Worm (Caenorhabditis elegans) whole organism, L2 larva: Measurements from ENCODE around the gene W03B1.5.

Source experiments
- C34F6.9 ChIP-seq: fragments of 150-350 bp; optimal IDR thresholded peaks from 2 replicates; lab custom pipeline; 2014; ENCODE audit warnings: missing biosample characterization, missing genetic modification characterization
- F13H6.1 ChIP-seq: sonication (generic microtip); optimal IDR thresholded peaks from 2 replicates; lab custom pipeline; 2016; ENCODE audit warnings: missing genetic modification characterization, missing compliant biosample characterization
- R02D3.7 ChIP-seq: fragments of 150-350 bp; optimal IDR thresholded peaks from 2 replicates; lab custom pipeline; 2014; ENCODE audit warnings: missing biosample characterization, missing genetic modification characterization
- Y55F3AM.14 ChIP-seq: fragments of 200-800 bp; sonication (Bioruptor generic); optimal IDR thresholded peaks from 2 replicates; lab custom pipeline; 2018; ENCODE audit warnings: mild to moderate bottlenecking, missing genetic modification characterization, missing compliant biosample characterization
- alr-1 ChIP-seq: fragments of 150-350 bp; optimal IDR thresholded peaks from 2 replicates; lab custom pipeline; 2014; ENCODE audit warnings: missing biosample characterization, missing genetic modification characterization
- aly-2 ChIP-seq: fragments of 150-350 bp; optimal IDR thresholded peaks from 2 replicates; lab custom pipeline; 2014; ENCODE audit warnings: missing biosample characterization, missing genetic modification characterization
- ama-1 ChIP-seq: fragments of 150-350 bp; optimal IDR thresholded peaks from 2 replicates; lab custom pipeline; 2018; ENCODE audit warnings: inconsistent platforms
- blmp-1 ChIP-seq: sonication (generic microtip); optimal IDR thresholded peaks from 2 replicates; lab custom pipeline; 2017; ENCODE audit warnings: missing genetic modification characterization, mild to moderate bottlenecking, missing compliant biosample characterization, antibody characterized with exemption, moderate library complexity; ENCODE audit not compliant: insufficient read depth
- ceh-16 ChIP-seq: fragments of 150-350 bp; optimal IDR thresholded peaks from 2 replicates; lab custom pipeline; 2014; ENCODE audit warnings: missing biosample characterization, missing genetic modification characterization
- ceh-82 ChIP-seq: fragments of 150-350 bp; optimal IDR thresholded peaks from 2 replicates; lab custom pipeline; 2014; ENCODE audit warnings: missing biosample characterization, missing genetic modification characterization
- crh-2 ChIP-seq: sonication (generic microtip); optimal IDR thresholded peaks from 2 replicates; lab custom pipeline; 2017; ENCODE audit warnings: missing biosample characterization, missing genetic modification characterization
- dmd-4 ChIP-seq: sonication (generic microtip); optimal IDR thresholded peaks from 2 replicates; lab custom pipeline; 2017; ENCODE audit warnings: missing biosample characterization, missing genetic modification characterization
- egl-27 ChIP-seq: sonication (generic microtip); optimal IDR thresholded peaks from 3 replicates; lab custom pipeline; 2017; ENCODE audit warnings: missing biosample characterization, missing genetic modification reagents, missing genetic modification characterization
- elt-1 ChIP-seq: fragments of 150-350 bp; optimal IDR thresholded peaks from 2 replicates; lab custom pipeline; 2014; ENCODE audit warnings: missing biosample characterization, missing genetic modification characterization
- gmeb-1 ChIP-seq: fragments of 150-350 bp; optimal IDR thresholded peaks from 2 replicates; lab custom pipeline; 2014; ENCODE audit warnings: missing biosample characterization, missing genetic modification characterization
- lin-11 ChIP-seq: fragments of 150-350 bp; sonication (generic microtip); optimal IDR thresholded peaks from 2 replicates; lab custom pipeline; 2014; ENCODE audit warnings: missing biosample characterization, missing genetic modification characterization, inconsistent platforms, mixed read lengths
- lin-13 ChIP-seq: fragments of 150-350 bp; optimal IDR thresholded peaks from 2 replicates; lab custom pipeline; 2014; ENCODE audit warnings: missing biosample characterization, missing genetic modification reagents, missing genetic modification characterization
- lin-39 ChIP-seq: fragments of 150-350 bp; optimal IDR thresholded peaks from 2 replicates; lab custom pipeline; 2014; ENCODE audit warnings: missing biosample characterization, missing genetic modification reagents, missing genetic modification characterization
- lsy-2 ChIP-seq, 2 experiments: fragments of 150-350 bp in 1 of 2; sonication (generic microtip) in 1 of 2; optimal IDR thresholded peaks; 2 replicates each; lab custom pipeline; 2014 to 2017; ENCODE audit warnings: missing biosample characterization in 2 of 2, missing genetic modification characterization in 2 of 2
- mab-5 ChIP-seq: fragments of 150-350 bp; optimal IDR thresholded peaks from 2 replicates; lab custom pipeline; 2014; ENCODE audit warnings: missing biosample characterization, missing genetic modification characterization
- mbf-1 ChIP-seq: sonication (generic microtip); optimal IDR thresholded peaks from 2 replicates; lab custom pipeline; 2017; ENCODE audit warnings: missing biosample characterization, missing genetic modification characterization
- nhr-10 ChIP-seq: sonication (generic microtip); optimal IDR thresholded peaks from 2 replicates; lab custom pipeline; 2017; ENCODE audit warnings: missing biosample characterization, missing genetic modification characterization
- nhr-11 ChIP-seq: fragments of 150-350 bp; optimal IDR thresholded peaks from 2 replicates; lab custom pipeline; 2014; ENCODE audit warnings: missing biosample characterization, missing genetic modification characterization
- nhr-12 ChIP-seq: fragments of 150-350 bp; optimal IDR thresholded peaks from 2 replicates; lab custom pipeline; 2014; ENCODE audit warnings: missing biosample characterization, missing genetic modification characterization
- nhr-129 ChIP-seq: fragments of 150-350 bp; optimal IDR thresholded peaks from 2 replicates; lab custom pipeline; 2014; ENCODE audit warnings: missing biosample characterization, missing genetic modification characterization
- nhr-21 ChIP-seq: fragments of 150-350 bp; optimal IDR thresholded peaks from 2 replicates; lab custom pipeline; 2014; ENCODE audit warnings: missing biosample characterization, missing genetic modification characterization
- nhr-23 ChIP-seq: fragments of 150-350 bp; optimal IDR thresholded peaks from 2 replicates; lab custom pipeline; 2014; ENCODE audit warnings: missing biosample characterization, missing genetic modification reagents, missing genetic modification characterization
- nhr-77 ChIP-seq: fragments of 150-350 bp; optimal IDR thresholded peaks from 2 replicates; lab custom pipeline; 2014; ENCODE audit warnings: missing biosample characterization, missing genetic modification characterization
- peb-1 ChIP-seq: fragments of 150-350 bp; optimal IDR thresholded peaks from 2 replicates; lab custom pipeline; 2014; ENCODE audit warnings: missing biosample characterization, missing genetic modification characterization
- sem-4 ChIP-seq: fragments of 150-350 bp; optimal IDR thresholded peaks from 2 replicates; lab custom pipeline; 2014; ENCODE audit warnings: missing biosample characterization, missing genetic modification reagents, missing genetic modification characterization
- skn-1 ChIP-seq: sonication (generic microtip); optimal IDR thresholded peaks from 2 replicates; lab custom pipeline; 2017; ENCODE audit warnings: missing biosample characterization, missing genetic modification characterization
- sma-3 ChIP-seq: sonication (generic microtip); optimal IDR thresholded peaks from 2 replicates; lab custom pipeline; 2016; ENCODE audit warnings: missing genetic modification reagents, missing genetic modification characterization, missing compliant biosample characterization
- snpc-4 ChIP-seq: fragments of 150-350 bp; optimal IDR thresholded peaks from 2 replicates; lab custom pipeline; 2014; ENCODE audit warnings: missing biosample characterization, missing genetic modification characterization
- unc-39 ChIP-seq: fragments of 150-350 bp; optimal IDR thresholded peaks from 2 replicates; lab custom pipeline; 2014; ENCODE audit warnings: missing biosample characterization, missing genetic modification characterization
- unc-55 ChIP-seq: fragments of 150-350 bp; sonication (generic microtip); optimal IDR thresholded peaks from 3 replicates; lab custom pipeline; 2014; ENCODE audit warnings: missing biosample characterization, missing genetic modification reagents, missing genetic modification characterization
- unc-62 ChIP-seq: fragments of 150-350 bp; optimal IDR thresholded peaks from 2 replicates; lab custom pipeline; 2014; ENCODE audit warnings: missing biosample characterization, missing genetic modification reagents, missing genetic modification characterization
- ztf-1 ChIP-seq: fragments of 200-800 bp; sonication (Bioruptor generic); conservative IDR thresholded peaks from 2 replicates; pipeline ENCODE4 v1.3.6; 2022; ENCODE audit warnings: missing genetic modification characterization, missing compliant biosample characterization
- ztf-11 ChIP-seq: sonication (generic microtip); optimal IDR thresholded peaks from 2 replicates; lab custom pipeline; 2017; ENCODE audit warnings: missing biosample characterization, missing genetic modification characterization

The W03B1.5 gene

DNA sequence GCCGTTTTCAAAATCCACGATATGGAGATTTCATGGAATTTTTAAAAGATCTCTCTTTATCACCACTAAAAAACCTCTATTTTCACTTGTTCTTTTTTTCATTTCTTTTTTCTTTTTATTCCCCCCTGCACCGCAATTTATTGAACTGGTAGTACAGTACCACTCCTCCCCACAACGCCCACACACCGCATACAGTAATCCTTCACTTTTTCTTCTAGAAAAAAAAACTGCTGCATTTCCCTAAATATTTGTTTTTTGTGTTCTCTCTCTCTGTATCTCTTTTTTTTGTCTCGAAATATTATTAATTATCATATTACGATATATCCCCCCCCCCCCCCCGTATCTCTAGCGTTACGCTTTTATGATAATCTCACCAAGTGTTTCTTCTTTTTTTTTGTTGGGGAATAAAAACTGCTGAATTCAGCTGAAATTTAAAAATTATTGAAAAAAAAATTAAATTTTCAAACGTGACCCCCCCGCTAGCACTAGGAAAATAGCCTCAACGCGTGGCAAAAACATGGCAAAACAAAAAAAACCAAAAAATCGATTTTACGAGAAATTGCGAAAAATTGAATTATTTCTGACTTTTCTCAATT is 31.3 kb upstream of the W03B1.5 start, which contains the start of gene Y24D9B.1:
Gene Y24D9B.1 (plus strand): TSS at position 546 of the 596 bp plus-strand sequence.
- TF ChIP-seq nhr-10 (tag; lab: Kevin White, UChicago), result no peak
- TF ChIP-seq nhr-77 (tag; lab: Kevin White, UChicago), result no peak
- no peak for TF ChIP-seq dmd-4
- no peak for TF ChIP-seq elt-1 (tag; lab: Kevin White, UChicago)
- TF ChIP-seq ceh-16 (tag; lab: Kevin White, UChicago), result no peak
- no peak for TF ChIP-seq nhr-12 (tag; lab: Kevin White, UChicago)
- no peak for TF ChIP-seq alr-1
- no peak for TF ChIP-seq Y55F3AM.14 (GFP tag; lab: Kevin White, UChicago)
- no peak for TF ChIP-seq nhr-21 (tag; lab: Kevin White, UChicago)
- TF ChIP-seq unc-39 (tag; lab: Kevin White, UChicago), result no peak
- no peak for TF ChIP-seq C34F6.9
- TF ChIP-seq ztf-1, result no peak
- no peak for TF ChIP-seq unc-62 (GFP tag; lab: Kevin White, UChicago)
- no peak for TF ChIP-seq lin-39 (tag; lab: Kevin White, UChicago)
- TF ChIP-seq aly-2 (tag; lab: Kevin White, UChicago), result no peak

DNA sequence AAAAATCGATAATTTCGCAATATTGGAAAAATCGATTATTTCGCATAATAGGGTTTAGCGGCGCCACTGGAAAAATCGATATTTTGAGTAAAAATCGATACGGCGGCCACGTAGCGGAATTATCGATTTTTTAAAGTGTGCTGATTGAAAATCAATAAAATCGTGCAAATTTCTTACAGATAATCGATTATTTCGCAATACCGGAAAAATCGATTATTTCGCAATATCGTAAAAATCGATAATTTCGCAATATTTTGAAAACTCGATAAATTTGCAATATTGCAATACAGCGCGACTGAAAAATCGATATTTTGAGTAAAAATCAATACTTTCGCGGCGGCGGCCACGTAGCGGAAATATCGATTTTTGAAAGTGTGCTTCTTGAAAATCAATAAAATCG is 30.6 kb upstream of the W03B1.5 start:
- no peak for TF ChIP-seq lin-13 (GFP tag; lab: Kevin White, UChicago)
- TF ChIP-seq mab-5 (tag; lab: Kevin White, UChicago), result no peak

DNA sequence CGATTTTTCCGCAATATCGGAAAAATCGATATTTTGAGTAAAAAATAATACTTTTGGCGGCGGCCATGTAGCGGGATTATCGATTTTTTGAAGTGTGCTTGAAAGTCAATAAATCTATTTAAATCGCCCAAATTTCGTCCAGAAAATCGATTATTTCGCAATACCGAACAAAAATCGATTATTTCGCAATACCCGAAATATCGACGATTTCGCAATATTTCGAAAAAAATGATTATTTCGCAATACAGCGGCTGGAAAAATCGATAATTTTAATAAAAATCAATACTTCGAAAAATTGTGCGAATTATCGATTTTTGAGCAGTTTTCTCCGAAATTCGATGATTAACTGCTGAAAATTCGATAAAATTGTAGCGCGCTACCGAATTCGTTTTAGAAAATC is 30.2 kb upstream of the W03B1.5 start:
- TF ChIP-seq nhr-11 (tag; lab: Kevin White, UChicago), result no peak
- no peak for TF ChIP-seq lin-13 (GFP tag; lab: Kevin White, UChicago)
- no peak for TF ChIP-seq R02D3.7 (tag; lab: Kevin White, UChicago)
- TF ChIP-seq ama-1, result no peak
- no peak for TF ChIP-seq elt-1 (tag; lab: Kevin White, UChicago)
- TF ChIP-seq ceh-82, result no peak
- TF ChIP-seq Y55F3AM.14 (GFP tag; lab: Kevin White, UChicago), result no peak
- TF ChIP-seq nhr-129, result no peak
- TF ChIP-seq lin-11, result no peak
- no peak for TF ChIP-seq lin-39 (tag; lab: Kevin White, UChicago)
- no peak for TF ChIP-seq snpc-4 (tag; lab: Kevin White, UChicago)
- no peak for TF ChIP-seq dmd-4
- TF ChIP-seq skn-1 (tag; lab: Kevin White, UChicago), result no peak
- no peak for TF ChIP-seq sem-4 (tag; lab: Kevin White, UChicago)
- no peak for TF ChIP-seq gmeb-1 (tag; lab: Kevin White, UChicago)
- TF ChIP-seq ztf-1, result no peak

DNA sequence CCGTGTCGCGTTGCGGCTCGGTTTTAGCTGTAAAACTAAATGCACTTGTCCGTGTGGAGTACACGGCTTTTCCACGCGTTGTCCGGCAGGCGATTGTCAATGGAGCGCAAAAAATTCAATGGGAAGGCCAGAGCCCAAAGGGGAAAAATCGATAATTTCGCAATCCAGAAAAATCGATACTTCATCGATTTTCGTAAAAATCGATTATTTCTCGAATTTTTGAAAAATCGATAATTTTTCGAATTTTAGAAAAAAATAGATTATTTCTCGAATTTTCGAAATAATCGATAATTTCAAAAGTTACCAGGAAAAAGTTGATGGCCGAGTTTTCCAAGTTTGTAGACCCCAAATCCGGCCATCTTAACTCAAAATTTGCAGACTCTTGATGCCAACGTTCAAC is 28.8 kb upstream of the W03B1.5 start:
- TF ChIP-seq nhr-11 (tag; lab: Kevin White, UChicago) (no peak), nhr-10 (tag; lab: Kevin White, UChicago) (no peak), C34F6.9 (no peak), blmp-1 (tag; lab: Kevin White, UChicago) (no peak), nhr-12 (tag; lab: Kevin White, UChicago) (no peak), aly-2 (tag; lab: Kevin White, UChicago) (no peak), gmeb-1 (tag; lab: Kevin White, UChicago) (no peak), peb-1 (tag; lab: Kevin White, UChicago) (no peak), sma-3 (GFP tag; lab: Kevin White, UChicago) (no peak), crh-2 (tag; lab: Kevin White, UChicago) (no peak), dmd-4 (no peak), skn-1 (tag; lab: Kevin White, UChicago) (no peak), nhr-23 (tag; lab: Kevin White, UChicago) (no peak), egl-27 (tag; lab: Kevin White, UChicago) (no peak), F13H6.1 (tag; lab: Kevin White, UChicago) (no peak), lsy-2 (tag; optimal IDR thresholded peaks at IDR 0.05; lab: Kevin White, UChicago) (no peak), mbf-1 (tag; lab: Kevin White, UChicago) (no peak), ztf-11 (tag; lab: Kevin White, UChicago) (no peak), unc-55 (GFP tag; lab: Kevin White, UChicago) (no peak), sem-4 (tag; lab: Kevin White, UChicago) (no peak)
- TF ChIP-seq, all 48 proteins: peak for 0
